Worm (Caenorhabditis elegans) whole organism, L3 larva: ENCODE measurements around the gene B0507.4.

Source experiments
- R02D3.7 ChIP-seq: fragments of 150-350 bp; optimal IDR thresholded peaks from 2 replicates; lab custom pipeline; 2014; ENCODE audit warnings: missing biosample characterization, missing genetic modification characterization
- ZK546.5 ChIP-seq: sonication (generic microtip); optimal IDR thresholded peaks from 2 replicates; lab custom pipeline; 2017; ENCODE audit warnings: missing biosample characterization, missing genetic modification characterization
- aly-2 ChIP-seq: fragments of 150-350 bp; optimal IDR thresholded peaks from 2 replicates; lab custom pipeline; 2014; ENCODE audit warnings: missing biosample characterization, missing genetic modification characterization
- ama-1 ChIP-seq: fragments of 150-350 bp; optimal IDR thresholded peaks from 2 replicates; lab custom pipeline; 2018
- ceh-16 ChIP-seq: sonication (generic microtip); optimal IDR thresholded peaks from 2 replicates; lab custom pipeline; 2017; ENCODE audit warnings: missing biosample characterization, missing genetic modification characterization
- ceh-28 ChIP-seq: fragments of 150-350 bp; optimal IDR thresholded peaks from 2 replicates; lab custom pipeline; 2014; ENCODE audit warnings: missing biosample characterization, missing genetic modification reagents, missing genetic modification characterization
- ceh-82 ChIP-seq: fragments of 150-350 bp; optimal IDR thresholded peaks from 2 replicates; lab custom pipeline; 2014; ENCODE audit warnings: missing biosample characterization, missing genetic modification characterization
- ceh-9 ChIP-seq: sonication (generic microtip); optimal IDR thresholded peaks from 2 replicates; lab custom pipeline; 2018; ENCODE audit warnings: missing biosample characterization, missing genetic modification characterization
- daf-12 ChIP-seq: fragments of 150-350 bp; optimal IDR thresholded peaks from 2 replicates; lab custom pipeline; 2014; ENCODE audit warnings: missing biosample characterization, missing genetic modification reagents, missing genetic modification characterization
- egl-27 ChIP-seq: sonication (generic microtip); optimal IDR thresholded peaks from 4 replicates; lab custom pipeline; 2017; ENCODE audit warnings: missing biosample characterization, missing genetic modification reagents, missing genetic modification characterization
- elt-2 ChIP-seq: sonication (generic microtip); optimal IDR thresholded peaks from 2 replicates; lab custom pipeline; 2016; ENCODE audit warnings: missing genetic modification reagents, mild to moderate bottlenecking, missing genetic modification characterization, missing compliant biosample characterization
- elt-3 ChIP-seq, 3 experiments: fragments of 150-350 bp in 1 of 3; sonication (generic microtip) in 2 of 3; optimal IDR thresholded peaks; 2 replicates in 2 of 3; 4 replicates in 1 of 3; lab custom pipeline; 2014 to 2017; ENCODE audit warnings: missing biosample characterization in 3 of 3, missing genetic modification characterization in 3 of 3
- fkh-10 ChIP-seq: sonication (generic microtip); optimal IDR thresholded peaks from 2 replicates; lab custom pipeline; 2017; ENCODE audit warnings: missing biosample characterization, missing genetic modification reagents, missing genetic modification characterization
- fos-1 ChIP-seq: fragments of 150-350 bp; optimal IDR thresholded peaks from 2 replicates; lab custom pipeline; 2014; ENCODE audit warnings: missing biosample characterization, missing genetic modification characterization
- hmg-11 ChIP-seq: sonication (generic microtip); optimal IDR thresholded peaks from 2 replicates; lab custom pipeline; 2016; ENCODE audit warnings: missing genetic modification characterization, missing compliant biosample characterization
- jun-1 ChIP-seq: fragments of 150-350 bp; optimal IDR thresholded peaks from 2 replicates; lab custom pipeline; 2014; ENCODE audit warnings: missing biosample characterization, missing genetic modification reagents, missing genetic modification characterization
- lin-15B ChIP-seq: fragments of 150-350 bp; optimal IDR thresholded peaks from 2 replicates; lab custom pipeline; 2014; ENCODE audit warnings: missing biosample characterization, missing genetic modification characterization
- lin-39 ChIP-seq: fragments of 150-350 bp; optimal IDR thresholded peaks from 2 replicates; lab custom pipeline; 2018; ENCODE audit warnings: missing biosample characterization, missing genetic modification reagents, missing genetic modification characterization
- lsy-12 ChIP-seq: sonication (generic microtip); optimal IDR thresholded peaks from 2 replicates; lab custom pipeline; 2016; ENCODE audit warnings: mild to moderate bottlenecking, missing genetic modification characterization, missing compliant biosample characterization
- mml-1 ChIP-seq: fragments of 150-350 bp; sonication (generic microtip); optimal IDR thresholded peaks from 3 replicates; lab custom pipeline; 2014; ENCODE audit warnings: missing biosample characterization, missing genetic modification characterization
- nfya-1 ChIP-seq: sonication (generic microtip); optimal IDR thresholded peaks from 2 replicates; lab custom pipeline; 2017; ENCODE audit warnings: missing genetic modification characterization, mild to moderate bottlenecking, missing compliant biosample characterization, antibody characterized with exemption, moderate library complexity; ENCODE audit not compliant: insufficient read depth
- nhr-11 ChIP-seq: fragments of 150-350 bp; optimal IDR thresholded peaks from 2 replicates; lab custom pipeline; 2014; ENCODE audit warnings: missing biosample characterization, missing genetic modification characterization
- nhr-12 ChIP-seq: fragments of 150-350 bp; optimal IDR thresholded peaks from 2 replicates; lab custom pipeline; 2014; ENCODE audit warnings: missing biosample characterization, missing genetic modification characterization
- nhr-23 ChIP-seq: fragments of 150-350 bp; optimal IDR thresholded peaks from 2 replicates; lab custom pipeline; 2014; ENCODE audit warnings: missing biosample characterization, missing genetic modification reagents, missing genetic modification characterization
- nhr-237 ChIP-seq: fragments of 150-350 bp; optimal IDR thresholded peaks from 2 replicates; lab custom pipeline; 2014; ENCODE audit warnings: missing biosample characterization, missing genetic modification characterization
- nhr-25 ChIP-seq: sonication (generic microtip); optimal IDR thresholded peaks from 2 replicates; lab custom pipeline; 2017; ENCODE audit warnings: missing biosample characterization, missing genetic modification characterization
- nhr-28 ChIP-seq: fragments of 150-350 bp; optimal IDR thresholded peaks from 2 replicates; lab custom pipeline; 2014; ENCODE audit warnings: missing biosample characterization, missing genetic modification characterization
- nhr-43 ChIP-seq: sonication (generic microtip); optimal IDR thresholded peaks from 2 replicates; lab custom pipeline; 2016; ENCODE audit warnings: mild to moderate bottlenecking, missing genetic modification characterization, missing compliant biosample characterization; ENCODE audit not compliant: poor library complexity, severe bottlenecking
- nhr-67 ChIP-seq: fragments of 150-350 bp; optimal IDR thresholded peaks from 2 replicates; lab custom pipeline; 2014; ENCODE audit warnings: missing biosample characterization, missing genetic modification characterization
- nhr-76 ChIP-seq: fragments of 150-350 bp; sonication (generic microtip); optimal IDR thresholded peaks from 5 replicates; lab custom pipeline; 2014; ENCODE audit warnings: missing biosample characterization, missing genetic modification characterization
- pha-4 ChIP-seq: fragments of 150-350 bp; optimal IDR thresholded peaks from 2 replicates; lab custom pipeline; 2014; ENCODE audit warnings: missing biosample characterization, missing genetic modification reagents, missing genetic modification characterization
- pqm-1 ChIP-seq: fragments of 150-350 bp; optimal IDR thresholded peaks from 2 replicates; lab custom pipeline; 2017; ENCODE audit warnings: missing biosample characterization, missing genetic modification characterization, inconsistent platforms
- skn-1 ChIP-seq: fragments of 150-350 bp; optimal IDR thresholded peaks from 2 replicates; lab custom pipeline; 2014; ENCODE audit warnings: missing biosample characterization, missing genetic modification characterization
- snpc-4 ChIP-seq: fragments of 150-350 bp; optimal IDR thresholded peaks from 2 replicates; lab custom pipeline; 2014; ENCODE audit warnings: missing biosample characterization, missing genetic modification characterization
- tbx-2 ChIP-seq: sonication (generic microtip); optimal IDR thresholded peaks from 2 replicates; lab custom pipeline; 2016; ENCODE audit warnings: mild to moderate bottlenecking, missing genetic modification characterization, missing compliant biosample characterization
- unc-62 ChIP-seq: fragments of 150-350 bp; sonication (generic microtip); optimal IDR thresholded peaks from 4 replicates; lab custom pipeline; 2014; ENCODE audit warnings: missing biosample characterization, missing genetic modification reagents, missing genetic modification characterization
- zag-1 ChIP-seq: fragments of 150-350 bp; optimal IDR thresholded peaks from 2 replicates; lab custom pipeline; 2014; ENCODE audit warnings: missing biosample characterization, missing genetic modification characterization
- ztf-11 ChIP-seq: fragments of 150-350 bp; optimal IDR thresholded peaks from 2 replicates; lab custom pipeline; 2014; ENCODE audit warnings: missing biosample characterization, missing genetic modification characterization
- ztf-4 ChIP-seq: fragments of 150-350 bp; optimal IDR thresholded peaks from 2 replicates; lab custom pipeline; 2014; ENCODE audit warnings: missing biosample characterization, missing genetic modification characterization

The B0507.4 gene

ce11 chrV:8768481-8768959, 13.8 kb downstream of the B0507.4 start, which contains the start of gene B0507.3:
TSS of gene B0507.3 (plus strand) at chrV:8768909.
- TF ChIP-seq lsy-12, result no peak
- no peak for TF ChIP-seq tbx-2 (tag; lab: Kevin White, UChicago)
- peak; percentile 67 for TF ChIP-seq egl-27
- peak; percentile 100 for TF ChIP-seq elt-2 (tag; lab: Kevin White, UChicago)
- TF ChIP-seq nhr-237 (tag; lab: Kevin White, UChicago), result no peak
- TF ChIP-seq nhr-76, result no peak
- peak; percentile 90 for TF ChIP-seq jun-1 (tag; lab: Kevin White, UChicago)
- peak; percentile 41 for TF ChIP-seq skn-1
- no peak for TF ChIP-seq mml-1 (tag; lab: Kevin White, UChicago)
- TF ChIP-seq nhr-12, result no peak
- no peak for TF ChIP-seq nhr-28 (tag; lab: Kevin White, UChicago)
- TF ChIP-seq elt-3 (tag; optimal IDR thresholded peaks at IDR 0.05; lab: Kevin White, UChicago), result no peak
- no peak for TF ChIP-seq ztf-4 (tag; lab: Kevin White, UChicago)
- TF ChIP-seq ceh-16 (tag; lab: Kevin White, UChicago), result no peak
- TF ChIP-seq pqm-1 (tag; lab: Kevin White, UChicago), result peak; percentile 100
- no peak for TF ChIP-seq aly-2
- peak; percentile 32 for TF ChIP-seq fos-1 (tag; lab: Kevin White, UChicago)
- no peak for TF ChIP-seq nfya-1 (tag; lab: Kevin White, UChicago)
- no peak for TF ChIP-seq nhr-25
- TF ChIP-seq fkh-10 (GFP tag; lab: Kevin White, UChicago), result no peak
- peak; percentile 79 for TF ChIP-seq pha-4 (tag; lab: Kevin White, UChicago)
- no peak for TF ChIP-seq zag-1 (tag; lab: Kevin White, UChicago)

ce11 chrV:8769154-8769553, 14.4 kb downstream of the B0507.4 start:
- TF ChIP-seq pha-4 (tag; lab: Kevin White, UChicago) (peak; percentile 34), tbx-2 (tag; lab: Kevin White, UChicago) (no peak), pqm-1 (tag; lab: Kevin White, UChicago) (peak; percentile 84), daf-12 (tag; lab: Kevin White, UChicago) (no peak), elt-2 (tag; lab: Kevin White, UChicago) (peak; percentile 98), jun-1 (tag; lab: Kevin White, UChicago) (peak; percentile 85)
- TF ChIP-seq, all 47 proteins: peak for 4

ce11 chrV:8771599-8771998, 16.8 kb downstream of the B0507.4 start, which contains the start of gene srx-115:
TSS of gene srx-115 (plus strand) at chrV:8771899.
- TF ChIP-seq ceh-82 (tag; lab: Kevin White, UChicago) (no peak), fos-1 (tag; lab: Kevin White, UChicago) (no peak), nhr-43 (no peak), hmg-11 (tag; lab: Kevin White, UChicago) (no peak), egl-27 (no peak), ZK546.5 (tag; lab: Kevin White, UChicago) (no peak), pha-4 (tag; lab: Kevin White, UChicago) (no peak), lsy-12 (no peak), R02D3.7 (no peak)

ce11 chrV:8773826-8774382, 19.1 kb downstream of the B0507.4 start, which contains the start of gene B0507.2:
TSS of gene B0507.2 (plus strand) at chrV:8774332.
- TF ChIP-seq nhr-12, result no peak
- TF ChIP-seq ceh-82 (tag; lab: Kevin White, UChicago), result no peak
- TF ChIP-seq elt-2 (tag; lab: Kevin White, UChicago), result peak; percentile 37
- TF ChIP-seq nhr-23 (tag; lab: Kevin White, UChicago), result no peak
- peak; percentile 74 for TF ChIP-seq pha-4 (tag; lab: Kevin White, UChicago)
- TF ChIP-seq nhr-67 (tag; lab: Kevin White, UChicago), result no peak
- TF ChIP-seq snpc-4 (tag; lab: Kevin White, UChicago), result peak; percentile 41
- no peak for TF ChIP-seq nhr-11 (tag; lab: Kevin White, UChicago)
- TF ChIP-seq ama-1 (lab: Kevin White, UChicago), result no peak
- no peak for TF ChIP-seq ztf-11 (tag; lab: Kevin White, UChicago)
- TF ChIP-seq lin-15B (tag; lab: Kevin White, UChicago), result peak; percentile 40
- no peak for TF ChIP-seq egl-27
- no peak for TF ChIP-seq ztf-4 (tag; lab: Kevin White, UChicago)
- TF ChIP-seq lin-39 (tag; lab: Kevin White, UChicago), result no peak
- no peak for TF ChIP-seq nhr-28 (tag; lab: Kevin White, UChicago)
- no peak for TF ChIP-seq unc-62 (GFP tag; lab: Kevin White, UChicago)
- no peak for TF ChIP-seq lsy-12
- no peak for TF ChIP-seq nhr-237 (tag; lab: Kevin White, UChicago)
- no peak for TF ChIP-seq zag-1 (tag; lab: Kevin White, UChicago)
- no peak for TF ChIP-seq ceh-9
- TF ChIP-seq elt-3 (tag; optimal IDR thresholded peaks at IDR 0.05; lab: Kevin White, UChicago), result no peak
- no peak for TF ChIP-seq aly-2
- TF ChIP-seq jun-1 (tag; lab: Kevin White, UChicago), result no peak
- no peak for TF ChIP-seq daf-12 (tag; lab: Kevin White, UChicago)
- peak; percentile 29 for TF ChIP-seq ceh-28
- peak; percentile 28 for TF ChIP-seq pqm-1 (tag; lab: Kevin White, UChicago)
- no peak for TF ChIP-seq ZK546.5 (tag; lab: Kevin White, UChicago)
